Worm (Caenorhabditis elegans): ENCODE data around the gene zif-1.

- TF ChIP-seq pes-1 (GFP tag; IDR thresholded peaks at IDR 0.05) (no peak), F13C5.2 (tag; optimal IDR thresholded peaks at IDR 0.05) (no peak), aly-1 (tag; optimal IDR thresholded peaks at IDR 0.05) (no peak), ama-1 (optimal IDR thresholded peaks at IDR 0.05) (no peak), flt-1 (GFP tag; IDR thresholded peaks at IDR 0.05) (no peak), hmg-4 (GFP tag; optimal IDR thresholded peaks at IDR 0.05) (no peak), tbx-11 (GFP tag; IDR thresholded peaks at IDR 0.05) (no peak), tra-4 (tag; optimal IDR thresholded peaks at IDR 0.05) (no peak), ets-7 (tag; optimal IDR thresholded peaks at IDR 0.05) (no peak), tbx-37 (GFP tag; conservative IDR thresholded peaks at IDR 0.05) (no peak)
Measured at ce11 chrIII:8974835-8975234, 27.7 kb upstream of the zif-1 start.
